Worm (Caenorhabditis elegans) whole organism, mixed stage, embryonic: Measurements from ENCODE around the gene sru-16.

Experiments used
- nhr-12 ChIP-seq: fragments of 150-350 bp; optimal IDR thresholded peaks from 2 replicates; lab custom pipeline; 2014; ENCODE audit warnings: missing biosample characterization, missing genetic modification characterization
- unc-62 ChIP-seq: fragments of 150-350 bp; optimal IDR thresholded peaks from 2 replicates; lab custom pipeline; 2014; ENCODE audit warnings: missing biosample characterization, missing genetic modification reagents, missing genetic modification characterization

DNA sequence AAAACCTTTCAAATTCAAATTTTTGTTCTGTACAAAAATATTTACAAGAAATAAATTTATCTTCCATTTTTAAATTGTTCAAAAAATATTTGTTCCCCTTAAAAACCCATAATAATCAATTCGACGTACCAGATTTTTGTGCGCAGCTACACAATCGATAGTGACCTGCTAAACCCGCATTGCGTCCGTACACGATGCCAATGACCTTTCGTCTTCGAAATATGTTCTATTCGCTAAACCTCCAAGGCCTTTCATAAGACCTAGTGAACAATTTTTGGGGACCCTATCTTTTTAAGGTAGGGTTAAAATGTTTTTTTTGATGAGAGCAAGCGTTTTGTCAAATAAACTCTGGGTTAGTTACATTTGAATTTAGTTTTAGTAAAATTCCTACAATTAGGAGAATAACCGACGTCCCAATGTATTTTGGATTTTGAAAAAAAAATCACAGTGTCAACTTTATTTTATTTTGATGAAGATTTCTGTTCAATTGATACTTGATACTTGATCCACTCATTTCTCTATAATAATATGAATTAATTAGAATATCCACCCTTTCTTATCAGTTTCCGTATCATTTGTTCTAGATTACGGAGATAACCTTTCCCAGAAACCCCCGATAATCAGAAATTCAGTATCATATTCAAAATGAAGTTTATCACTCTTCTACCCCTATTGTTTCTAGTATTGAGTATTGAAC, 23.1 kb downstream of the sru-16 start, which contains the start of gene Y45F10B.59:
- TF ChIP-seq unc-62 (GFP tag; lab: Kevin White, UChicago) (no peak), nhr-12 (no peak)
